Fruit fly (Drosophila melanogaster) S2 (cell line): ENCODE measurements around the gene Drsl5.

Experiments
- CG8478 ChIP-seq: fragments of >200 bp; optimal IDR thresholded peaks from 2 replicates; lab custom pipeline; 2018
- CTCF ChIP-seq, 2 experiments: fragments of >200 bp; optimal IDR thresholded peaks; 2 replicates each; lab custom pipeline; 2018

Drsl5 gene

DNA sequence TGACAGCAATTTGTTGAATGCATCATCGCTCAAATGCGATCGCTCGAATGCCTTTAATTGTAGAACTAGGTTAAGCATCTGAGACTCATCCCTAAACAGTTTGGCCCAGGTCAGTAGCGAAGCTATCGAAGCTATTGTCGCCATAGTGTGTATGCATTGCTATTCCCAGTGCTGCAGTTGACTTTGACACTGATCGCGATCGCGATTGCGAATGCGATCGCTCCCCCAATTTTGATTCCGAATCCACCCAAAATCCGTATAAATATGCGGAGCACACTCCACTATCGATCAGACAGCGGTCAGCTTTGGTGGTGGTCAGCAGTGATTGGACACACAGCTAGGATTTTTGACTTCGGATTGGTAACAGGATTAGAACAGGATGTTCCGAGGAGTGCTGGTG, 13.2 kb downstream of the Drsl5 start, which contains the start of gene CG14961:
Gene CG14961 (plus strand): TSS at position 301 of the 400 bp plus-strand sequence.
- TF ChIP-seq CG8478 (lab: Kevin White, UChicago) (no peak), CTCF (optimal IDR thresholded peaks at IDR 0.05; lab: Kevin White, UChicago) (no peak)

DNA sequence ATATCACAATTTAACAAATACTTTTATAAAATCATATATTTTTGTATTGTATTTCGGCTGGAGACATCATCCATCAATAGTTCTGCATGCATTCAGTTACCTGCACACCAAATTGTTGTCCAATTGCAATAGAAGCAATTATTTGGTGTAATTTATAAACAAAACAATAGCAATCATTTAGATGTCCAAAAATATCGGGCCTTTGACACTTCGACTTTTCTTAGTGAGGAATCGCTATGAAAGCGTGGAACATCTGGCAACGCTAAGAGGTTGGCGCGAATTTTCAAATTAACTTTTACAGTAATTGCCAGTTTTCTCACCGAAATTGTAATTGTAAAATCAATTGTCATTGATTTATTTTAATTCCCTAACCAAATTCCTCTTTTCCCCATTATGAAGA, 18.2 kb downstream of the Drsl5 start, which contains the start of gene CG14969:
Gene CG14969 (minus strand): TSS at position 195 of the 400 bp plus-strand sequence.
- TF ChIP-seq CTCF (optimal IDR thresholded peaks at IDR 0.05; lab: Kevin White, UChicago) (no peak), CG8478 (lab: Kevin White, UChicago) (no peak)

DNA sequence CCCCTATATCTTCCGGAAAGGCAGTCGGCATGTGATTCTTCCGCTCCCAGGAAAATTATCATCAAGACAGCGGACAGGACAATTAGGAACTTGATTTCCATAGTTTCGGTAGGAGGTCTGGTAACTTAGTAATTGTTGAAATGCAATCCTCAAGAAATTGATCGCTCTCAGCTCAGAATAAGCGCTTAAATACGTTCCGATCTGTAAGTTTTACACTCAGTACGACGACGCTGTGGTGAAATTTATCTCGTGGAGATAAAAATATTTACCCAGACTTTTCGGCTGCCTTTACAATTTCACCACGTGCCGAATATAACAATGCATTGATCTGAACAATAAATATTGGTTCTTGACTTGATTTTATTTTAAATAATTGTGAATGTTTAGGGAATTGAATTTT, 19.1 kb downstream of the Drsl5 start, which contains the start of gene Drsl1:
Gene Drsl1 (minus strand): TSS at position 101 of the 400 bp plus-strand sequence.
- TF ChIP-seq CG8478 (lab: Kevin White, UChicago) (no peak), CTCF (optimal IDR thresholded peaks at IDR 0.05; lab: Kevin White, UChicago) (no peak)

DNA sequence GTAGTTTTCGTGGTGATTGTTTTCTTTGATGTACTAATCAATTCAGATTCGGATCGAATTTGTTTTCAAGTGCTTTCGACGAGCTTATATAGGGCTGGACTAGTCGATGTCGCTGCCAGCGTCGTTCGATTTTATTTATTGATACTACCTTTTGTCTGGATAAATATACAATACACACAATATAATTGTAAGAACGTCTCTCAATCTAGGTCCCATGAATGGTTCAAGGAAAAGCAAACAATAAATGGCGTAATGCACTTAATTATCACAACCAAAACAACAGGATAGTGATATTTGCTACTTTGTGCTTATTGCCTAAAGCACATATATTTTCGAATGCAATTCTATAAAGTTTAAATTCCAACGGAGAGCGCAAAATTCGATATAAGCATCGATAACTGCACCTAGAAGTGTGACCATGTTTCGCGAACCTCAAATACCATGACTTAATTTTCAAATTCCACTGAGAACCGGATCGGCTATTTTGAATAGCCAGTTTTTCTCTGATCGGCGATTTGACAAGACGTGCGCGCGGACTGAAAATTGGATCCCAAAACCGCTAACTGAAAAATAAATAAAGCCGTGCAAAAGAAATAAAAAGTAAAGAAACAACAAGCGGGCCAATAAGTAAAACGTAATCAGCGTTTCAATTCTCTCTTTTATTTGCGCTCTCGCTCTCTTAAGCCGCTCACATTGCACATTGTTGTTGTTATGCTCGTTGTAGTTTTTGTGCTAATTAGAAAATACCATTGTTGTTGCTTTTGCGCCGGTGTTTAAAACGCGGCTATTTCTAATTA, 20.0 kb downstream of the Drsl5 start, which contains the start of the genes Drsl6 and kst:
Gene Drsl6 (minus strand): TSS at position 51 of the 797 bp plus-strand sequence.
Gene kst (plus strand): TSS at position 493 of the 797 bp plus-strand sequence.
- TF ChIP-seq CG8478 (lab: Kevin White, UChicago) (no peak), CTCF (optimal IDR thresholded peaks at IDR 0.05; lab: Kevin White, UChicago) (no peak)

DNA sequence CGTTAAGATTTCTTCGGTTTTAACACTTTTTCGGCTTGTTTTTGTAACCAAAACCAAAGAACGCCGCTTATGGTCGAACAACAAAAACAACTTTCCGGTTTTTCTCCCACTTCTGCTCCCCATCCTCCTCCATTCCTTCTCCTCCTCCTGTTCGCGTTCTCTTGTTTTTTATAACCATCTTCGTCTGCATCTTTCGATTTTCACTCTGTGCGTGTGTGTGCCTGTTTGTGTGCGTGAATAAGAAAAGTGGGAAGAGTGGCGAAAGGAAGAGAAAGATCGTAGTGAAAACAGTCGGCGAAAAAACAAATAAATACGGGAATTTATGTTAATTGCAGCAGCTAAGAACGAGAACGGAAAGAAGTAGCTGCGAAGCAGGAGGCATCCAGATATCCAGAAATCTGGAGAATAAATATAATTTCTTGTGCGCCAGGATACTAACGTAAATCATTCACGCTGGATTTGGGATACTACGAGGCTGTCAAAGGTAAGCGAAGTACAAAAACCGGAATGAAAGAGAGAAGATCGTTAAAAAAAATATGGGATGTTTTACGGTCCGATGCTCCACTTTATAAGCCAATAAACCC, 20.9 kb downstream of the Drsl5 start:
- no peak for TF ChIP-seq CG8478 (lab: Kevin White, UChicago)

DNA sequence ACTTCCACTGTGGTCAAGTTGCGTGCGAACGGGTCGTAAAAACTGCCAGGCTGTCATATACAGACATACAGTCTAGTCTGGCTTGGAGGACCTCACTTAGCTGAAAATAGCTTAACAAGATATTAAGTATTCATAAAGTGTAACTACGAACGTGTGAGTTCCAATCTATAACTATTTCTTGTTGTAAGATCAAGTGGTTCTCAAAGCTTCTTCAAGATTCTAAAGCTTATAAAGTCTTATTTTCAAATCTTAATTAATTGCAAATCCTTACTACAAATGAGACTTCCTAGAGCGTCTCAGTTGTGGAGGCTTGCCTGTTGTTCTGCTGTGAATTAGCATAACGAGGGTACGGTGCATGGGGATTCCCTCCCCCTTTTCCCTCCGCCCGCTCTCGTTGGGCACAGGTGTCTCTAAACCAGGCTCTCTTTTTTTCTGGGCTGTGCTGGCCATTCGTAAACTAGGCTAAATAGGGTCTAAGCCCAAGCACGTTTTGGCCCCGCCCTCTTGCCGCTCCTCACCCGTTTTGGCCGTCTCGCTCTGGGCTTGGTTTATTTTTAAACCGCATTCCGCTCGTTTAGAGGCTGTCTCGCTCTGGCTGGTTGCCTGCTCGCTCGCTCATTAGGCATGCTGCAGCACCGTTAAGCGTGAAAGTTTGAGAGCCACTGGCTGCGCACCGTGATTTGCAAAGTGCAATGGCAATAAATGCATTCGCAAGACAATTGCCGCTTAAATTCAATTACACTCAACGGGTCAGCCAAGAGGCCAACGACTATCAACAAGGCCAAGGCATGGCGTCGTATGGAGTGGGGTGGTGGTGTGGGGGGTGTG, 21.7 kb downstream of the Drsl5 start:
- TF ChIP-seq CG8478 (lab: Kevin White, UChicago) (no peak), CTCF (optimal IDR thresholded peaks at IDR 0.05; lab: Kevin White, UChicago) (no peak)

DNA sequence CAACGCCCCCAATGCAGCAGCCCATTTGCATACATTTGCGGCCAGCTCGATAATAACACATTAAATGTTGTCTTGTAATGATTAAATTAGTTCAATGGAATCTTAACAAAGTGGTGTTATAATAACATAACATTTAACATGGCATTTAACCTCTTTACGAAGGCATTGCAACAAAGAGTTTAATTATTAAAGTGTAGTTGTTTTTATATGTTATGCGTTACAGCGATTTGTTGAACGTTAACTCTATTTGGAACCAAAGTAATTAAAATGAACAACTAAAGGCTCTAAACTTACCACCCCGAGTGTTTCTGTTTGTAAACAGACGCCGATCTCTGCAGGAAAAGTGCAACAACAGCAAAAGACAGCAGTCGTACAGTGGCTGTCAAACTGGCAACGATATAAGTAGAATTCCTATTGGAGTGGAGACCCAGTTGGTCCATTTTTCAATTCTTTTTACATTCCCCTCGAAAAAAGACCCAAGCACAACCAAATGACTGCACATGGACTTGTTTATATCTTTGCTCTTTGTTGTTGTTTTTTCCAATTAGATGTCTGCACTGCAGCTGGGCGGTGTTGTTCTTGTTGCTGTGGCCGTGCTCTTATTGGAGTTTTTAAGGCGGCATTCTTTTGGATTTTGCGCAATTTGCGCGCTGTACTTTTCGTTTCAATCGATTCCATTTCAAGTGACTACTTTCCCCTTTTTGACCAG, 22.5 kb downstream of the Drsl5 start:
- no peak for TF ChIP-seq CG8478 (lab: Kevin White, UChicago)
- no peak for TF ChIP-seq CTCF (optimal IDR thresholded peaks at IDR 0.05; lab: Kevin White, UChicago)

DNA sequence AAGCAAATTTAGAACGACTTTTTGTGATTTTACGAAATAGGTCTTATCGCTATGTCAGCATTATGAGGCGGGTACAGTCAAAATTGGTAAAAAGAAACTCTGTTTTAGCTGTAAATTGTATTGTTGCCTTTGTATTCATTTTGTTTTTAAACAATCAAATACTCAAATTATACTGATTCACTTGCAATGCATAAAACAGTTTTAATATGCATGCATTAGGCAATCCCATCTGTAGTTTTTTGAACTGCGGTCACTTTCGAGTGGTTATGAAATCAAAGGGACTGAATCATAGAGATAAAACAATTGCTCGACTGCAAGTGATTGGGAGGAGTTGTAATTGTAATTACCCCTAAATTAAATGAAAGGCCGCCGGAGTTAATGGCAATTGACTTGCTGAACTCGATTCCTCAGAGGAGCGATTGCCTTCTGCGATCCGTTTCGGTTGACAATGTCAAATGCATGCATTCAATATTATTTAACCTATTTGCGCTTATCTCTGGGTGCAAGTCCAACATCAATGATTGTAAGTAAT, 23.2 kb downstream of the Drsl5 start:
- no peak for TF ChIP-seq CG8478 (lab: Kevin White, UChicago)
- no peak for TF ChIP-seq CTCF (optimal IDR thresholded peaks at IDR 0.05; lab: Kevin White, UChicago)

DNA sequence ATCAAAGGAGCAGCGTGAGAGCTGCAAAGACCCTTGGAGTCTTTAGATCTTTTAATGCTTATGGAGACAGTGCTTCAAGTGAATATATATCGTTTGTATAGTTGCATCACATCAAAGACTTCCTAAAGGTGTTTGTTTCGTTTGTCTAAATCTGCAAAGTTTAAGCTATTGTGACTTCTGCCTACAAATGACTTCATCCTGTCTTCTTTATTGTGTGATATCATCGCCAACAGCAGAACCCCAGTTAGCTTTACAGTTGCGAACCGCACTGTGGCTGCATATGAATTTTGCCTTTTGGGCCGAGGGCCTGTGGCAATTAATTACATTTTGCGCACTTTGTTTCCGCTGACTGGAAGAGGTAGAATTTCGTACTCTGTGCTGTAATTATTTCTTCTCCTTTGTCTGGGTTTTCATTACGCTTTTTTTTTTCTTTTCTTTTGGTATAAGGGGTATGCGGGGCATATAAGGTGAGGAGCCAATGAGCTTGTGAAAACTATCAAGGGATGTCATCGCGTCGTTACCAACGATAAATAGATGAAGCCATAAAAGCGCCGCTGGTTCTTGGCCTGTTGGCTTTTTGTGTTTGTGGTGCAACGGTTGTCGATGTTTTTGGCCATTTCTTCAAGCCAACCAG, 25.8 kb downstream of the Drsl5 start:
- no peak for TF ChIP-seq CG8478 (lab: Kevin White, UChicago)
- TF ChIP-seq CTCF (optimal IDR thresholded peaks at IDR 0.05; lab: Kevin White, UChicago) = no peak

DNA sequence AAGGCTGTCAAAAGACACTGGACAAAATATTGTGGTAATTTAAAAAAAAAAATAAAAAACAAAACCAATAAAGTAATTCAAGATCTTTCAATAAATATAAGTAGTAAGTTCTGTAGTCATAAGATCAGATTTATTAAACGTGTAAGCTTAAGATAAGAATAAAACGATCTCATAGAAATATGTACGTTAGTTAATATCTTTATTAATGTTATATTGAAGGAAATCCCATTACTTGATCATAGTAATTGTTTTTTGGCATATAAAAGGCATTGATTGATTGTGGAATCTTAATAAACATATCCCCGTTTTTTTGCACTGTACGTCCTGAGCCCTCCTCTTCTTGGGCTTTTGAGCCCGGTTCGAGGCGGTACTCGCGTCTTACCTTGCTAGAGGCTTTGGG, 26.7 kb downstream of the Drsl5 start:
- TF ChIP-seq CG8478 (lab: Kevin White, UChicago) = no peak
- TF ChIP-seq CTCF (optimal IDR thresholded peaks at IDR 0.05; lab: Kevin White, UChicago) = no peak

DNA sequence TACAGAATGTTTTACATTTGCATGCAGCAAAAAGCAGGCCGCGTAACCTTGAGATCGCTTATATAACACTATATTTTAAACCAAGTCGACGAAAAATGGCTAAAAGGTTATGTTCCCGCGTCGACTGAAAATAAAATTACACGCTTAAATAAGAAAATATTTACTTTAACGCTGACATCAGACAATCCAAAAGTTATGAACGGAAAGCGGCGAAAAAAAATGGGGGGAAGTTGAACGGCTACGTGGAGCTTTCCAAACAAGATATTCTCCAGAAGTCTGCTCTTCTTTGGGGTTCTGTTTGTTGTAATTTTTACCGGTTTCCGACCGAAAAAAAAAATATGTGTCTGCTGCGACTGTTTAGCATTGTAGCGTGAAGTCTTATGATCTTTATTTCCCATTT, 27.9 kb downstream of the Drsl5 start:
- TF ChIP-seq CTCF (optimal IDR thresholded peaks at IDR 0.05; lab: Kevin White, UChicago) (no peak), CG8478 (lab: Kevin White, UChicago) (no peak)

DNA sequence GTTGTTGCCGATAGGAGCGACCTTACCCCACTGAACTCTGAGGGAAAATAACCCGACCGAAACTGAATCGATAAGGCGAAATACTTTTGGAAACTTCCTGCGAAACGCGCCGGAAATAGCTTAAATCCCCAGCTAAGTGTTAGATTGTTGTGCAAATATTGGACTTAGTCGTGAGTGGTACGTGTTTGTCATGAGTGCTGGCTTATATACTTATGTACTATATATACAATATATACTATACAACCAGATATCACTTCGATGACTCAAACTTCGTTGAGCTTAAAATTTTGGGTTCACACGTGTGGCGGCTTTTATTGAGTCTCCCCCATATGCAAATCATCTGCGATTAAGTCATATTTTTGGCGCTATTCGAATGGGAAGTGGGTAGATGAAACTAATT, 29.7 kb downstream of the Drsl5 start:
- TF ChIP-seq CG8478 (lab: Kevin White, UChicago) = no peak
- TF ChIP-seq CTCF (optimal IDR thresholded peaks at IDR 0.05; lab: Kevin White, UChicago) = no peak
